Worm (Caenorhabditis elegans): ENCODE measurements around the gene Y75B7AR.1.
A peak's percentile ranks its signal among the peaks of the same experiment; 100 is the strongest.

Y75B7AR.1 gene

ce11 chrV:1438205-1438604 is 45.4 kb upstream of the Y75B7AR.1 start (continued):
- TF ChIP-seq egl-13 (tag; optimal IDR thresholded peaks at IDR 0.05): no peak
- no peak for TF ChIP-seq fos-1 (tag; optimal IDR thresholded peaks at IDR 0.05)
- TF ChIP-seq hlh-17 (GFP tag; optimal IDR thresholded peaks at IDR 0.05; ENCODE audit: borderline replicate concordance): no peak
- TF ChIP-seq pqm-1 (tag; optimal IDR thresholded peaks at IDR 0.05): no peak

- TF ChIP-seq skn-1 (tag; optimal IDR thresholded peaks at IDR 0.05) (no peak), efl-1 (optimal IDR thresholded peaks at IDR 0.05) (no peak), efl-1 (GFP tag; optimal IDR thresholded peaks at IDR 0.05 in 1 of 2) (peak in 1 of 2 experiments; percentile 93), C16A3.4 (tag; optimal IDR thresholded peaks at IDR 0.05) (no peak), fkh-10 (GFP tag; optimal IDR thresholded peaks at IDR 0.05) (no peak), lin-35 (GFP tag; optimal IDR thresholded peaks at IDR 0.05) (no peak)
Observed at ce11 chrV:1435106-1435505, 42.3 kb upstream of the Y75B7AR.1 start.

ce11 chrV:1434398-1434797 is 41.6 kb upstream of the Y75B7AR.1 start:
- TF ChIP-seq dpl-1 (GFP tag; optimal IDR thresholded peaks at IDR 0.05) (peak in 1 of 3 experiments; percentile 11), efl-1 (optimal IDR thresholded peaks at IDR 0.05) (no peak), efl-1 (GFP tag; optimal IDR thresholded peaks at IDR 0.05 in 1 of 2) (peak in 1 of 2 experiments; percentile 87), aly-2 (tag; optimal IDR thresholded peaks at IDR 0.05) (no peak)

ce11 chrV:1433419-1433765 is 40.6 kb upstream of the Y75B7AR.1 start:
- TF ChIP-seq dpl-1 (GFP tag; optimal IDR thresholded peaks at IDR 0.05) (no peak), efl-1 (optimal IDR thresholded peaks at IDR 0.05) (no peak), efl-1 (GFP tag; optimal IDR thresholded peaks at IDR 0.05 in 1 of 2) (peak in 1 of 2 experiments; percentile 92)

- TF ChIP-seq efl-1 (optimal IDR thresholded peaks at IDR 0.05) (no peak), efl-1 (GFP tag; optimal IDR thresholded peaks at IDR 0.05 in 1 of 2) (peak in 1 of 2 experiments; percentile 96), nhr-90 (tag; optimal IDR thresholded peaks at IDR 0.05; ENCODE audit: poor library complexity) (no peak), snu-23 (GFP tag; optimal IDR thresholded peaks at IDR 0.05) (peak; percentile 36), lin-14 (GFP tag; optimal IDR thresholded peaks at IDR 0.05) (peak; percentile 19), elt-2 (tag; optimal IDR thresholded peaks at IDR 0.05) (peak; percentile 61), ceh-8 (GFP tag; optimal IDR thresholded peaks at IDR 0.05) (no peak), dpl-1 (GFP tag; optimal IDR thresholded peaks at IDR 0.05) (peak in 2 of 3 experiments; percentile 19 to 80), nhr-20 (tag; optimal IDR thresholded peaks at IDR 0.05) (peak; percentile 62), nhr-85 (tag) (peak; percentile 78), aha-1 (tag; optimal IDR thresholded peaks at IDR 0.05) (peak; percentile 52)
Observed at ce11 chrV:1432500-1433418, 40.0 kb upstream of the Y75B7AR.1 start.

- TF ChIP-seq swsn-7 (tag; optimal IDR thresholded peaks at IDR 0.05): no peak
- TF ChIP-seq C34B4.2 (tag; optimal IDR thresholded peaks at IDR 0.05): no peak
- no peak for TF ChIP-seq nhr-90 (tag; optimal IDR thresholded peaks at IDR 0.05; ENCODE audit: poor library complexity)
- no peak for TF ChIP-seq ama-1 (optimal IDR thresholded peaks at IDR 0.05)
- TF ChIP-seq dpl-1 (GFP tag; optimal IDR thresholded peaks at IDR 0.05): no peak
Observed at ce11 chrV:1431702-1432187, 38.9 kb upstream of the Y75B7AR.1 start, which contains the start of gene ges-1. TSS of gene ges-1 (minus strand) at chrV:1432137.

ce11 chrV:1425595-1425994 is 32.8 kb upstream of the Y75B7AR.1 start, which contains the start of gene R12A1.3:
TSS of gene R12A1.3 (minus strand) at chrV:1425794.
- TF ChIP-seq efl-1 (optimal IDR thresholded peaks at IDR 0.05): no peak
- TF ChIP-seq efl-1 (GFP tag; optimal IDR thresholded peaks at IDR 0.05 in 1 of 2): peak in 1 of 2 experiments; percentile 60
- TF ChIP-seq tbx-2 (tag; optimal IDR thresholded peaks at IDR 0.05): no peak

ce11 chrV:1423338-1423737 is 30.5 kb upstream of the Y75B7AR.1 start:
- no peak for TF ChIP-seq fkh-8 (tag; optimal IDR thresholded peaks at IDR 0.05)
- no peak for TF ChIP-seq pag-3 (tag; optimal IDR thresholded peaks at IDR 0.05; ENCODE audit: borderline replicate concordance, insufficient read depth)
- TF ChIP-seq aha-1 (tag; optimal IDR thresholded peaks at IDR 0.05): no peak
